Fruit fly (Drosophila melanogaster): ENCODE data around the gene CG34456.

Gene CG34456

dm6 chr3L:9372278-9372975, 10.5 kb downstream of the CG34456 start, which contains the start of the genes Hsp67Bc, CG4456 and Hsp22 (continued):
- peak; percentile 48 for TF ChIP-seq CG34376 (GFP tag; optimal IDR thresholded peaks at IDR 0.05)
- no peak for TF ChIP-seq stwl (tag; optimal IDR thresholded peaks at IDR 0.05)
- TF ChIP-seq CG5180 (GFP tag; optimal IDR thresholded peaks at IDR 0.05): peak; percentile 10
- peak; percentile 14 for TF ChIP-seq Fer1 (GFP tag; optimal IDR thresholded peaks at IDR 0.05)
- no peak for TF ChIP-seq CG31224 (GFP tag; IDR thresholded peaks at IDR 0.05)
- no peak for TF ChIP-seq fd3F (GFP tag; optimal IDR thresholded peaks at IDR 0.05)
- peak; percentile 33 for TF ChIP-seq fd64A (GFP tag; optimal IDR thresholded peaks at IDR 0.05)
- TF ChIP-seq CG8290 (GFP tag; optimal IDR thresholded peaks at IDR 0.05): no peak
- peak in 1 of 2 experiments; percentile 33 for TF ChIP-seq CG8290 (tag; optimal IDR thresholded peaks at IDR 0.05)
- TF ChIP-seq CG12769 (tag; optimal IDR thresholded peaks at IDR 0.05): peak; percentile 83
- peak; percentile 2 for TF ChIP-seq CG2875 (GFP tag; optimal IDR thresholded peaks at IDR 0.05)
- TF ChIP-seq wek (GFP tag; optimal IDR thresholded peaks at IDR 0.05): peak; percentile 28
- peak; percentile 9 for TF ChIP-seq ATbp (GFP tag; optimal IDR thresholded peaks at IDR 0.05)
- TF ChIP-seq CG12071 (GFP tag; optimal IDR thresholded peaks at IDR 0.05): peak; percentile 15
- TF ChIP-seq CG16779 (GFP tag; IDR thresholded peaks at IDR 0.05): peak; percentile 78
- TF ChIP-seq vvl (GFP tag; IDR thresholded peaks at IDR 0.05): 0 out of 2 replicates have a peak, but pooled peaks have one; percentile 12
- 0 out of 3 replicates have a peak, but pooled peaks have one; percentile 35 for TF ChIP-seq CG34224 (GFP tag; IDR thresholded peaks at IDR 0.05; ENCODE audit: partially characterized antibody)
- TF ChIP-seq bbx (GFP tag; IDR thresholded peaks at IDR 0.05; ENCODE audit: partially characterized antibody): peak; percentile 24; the same call in 1 of the 2 replicates
- TF ChIP-seq ci (GFP tag; IDR thresholded peaks at IDR 0.05): 0 out of 3 replicates have a peak, but pooled peaks have one; percentile 51
- TF ChIP-seq Pdp1 (GFP tag; optimal IDR thresholded peaks at IDR 0.05): peak in 1 of 2 experiments; percentile 30
- TF ChIP-seq CG2678 (tag; optimal IDR thresholded peaks at IDR 0.05): peak; percentile 12
- peak; percentile 19 for TF ChIP-seq nerfin-1 (tag; optimal IDR thresholded peaks at IDR 0.05)
- TF ChIP-seq CTCF (GFP tag; optimal IDR thresholded peaks at IDR 0.05): peak; percentile 5
- TF ChIP-seq CG12155 (GFP tag; optimal IDR thresholded peaks at IDR 0.05): peak; percentile 32
- peak; percentile 86 for TF ChIP-seq kni (GFP tag; optimal IDR thresholded peaks at IDR 0.05)
- peak; percentile 1 for TF ChIP-seq CG1792 (GFP tag; optimal IDR thresholded peaks at IDR 0.05)
- TF ChIP-seq scrt (GFP tag; optimal IDR thresholded peaks at IDR 0.05): peak; percentile 27
- TF ChIP-seq abd-A (tag; optimal IDR thresholded peaks at IDR 0.05): peak; percentile 35
- TF ChIP-seq inv (GFP tag; IDR thresholded peaks at IDR 0.05; ENCODE audit: partially characterized antibody): no peak
- TF ChIP-seq Jarid2 (GFP tag; optimal IDR thresholded peaks at IDR 0.05): peak; percentile 35
- TF ChIP-seq CG31365 (tag; optimal IDR thresholded peaks at IDR 0.05): peak; percentile 15
- TF ChIP-seq CG13894 (tag; optimal IDR thresholded peaks at IDR 0.05): peak; percentile 39
- peak; percentile 74 for TF ChIP-seq Med (GFP tag)
- peak; percentile 0 for TF ChIP-seq CG1603 (tag; optimal IDR thresholded peaks at IDR 0.05)
- no peak for TF ChIP-seq onecut (GFP tag; IDR thresholded peaks at IDR 0.05)
- TF ChIP-seq C15 (GFP tag; IDR thresholded peaks at IDR 0.05): no peak

- TF ChIP-seq Spps (tag; optimal IDR thresholded peaks at IDR 0.05) (peak; percentile 46), az2 (GFP tag; optimal IDR thresholded peaks at IDR 0.05) (peak; percentile 66), Camta (GFP tag; optimal IDR thresholded peaks at IDR 0.05) (no peak), pho (GFP tag; optimal IDR thresholded peaks at IDR 0.05) (no peak), E2f2 (GFP tag; IDR thresholded peaks at IDR 0.05) (peak; percentile 41; the same call in 1 of the 2 replicates), CG34376 (GFP tag; optimal IDR thresholded peaks at IDR 0.05) (peak; percentile 18), Dip2 (GFP tag; IDR thresholded peaks at IDR 0.05) (no peak), CG11695 (GFP tag; IDR thresholded peaks at IDR 0.05) (peak; percentile 89), gcm2 (GFP tag; optimal IDR thresholded peaks at IDR 0.05) (no peak), CG6791 (GFP tag; IDR thresholded peaks at IDR 0.05; ENCODE audit: partially characterized antibody) (no peak), CG5953 (GFP tag; IDR thresholded peaks at IDR 0.05) (peak; percentile 69), Nf-YC (tag; optimal IDR thresholded peaks at IDR 0.05) (no peak), CG6654 (GFP tag; optimal IDR thresholded peaks at IDR 0.05) (no peak), Oli (tag; optimal IDR thresholded peaks at IDR 0.05) (peak; percentile 72), corto (GFP tag; optimal IDR thresholded peaks at IDR 0.05) (peak; percentile 5)
Measured at dm6 chr3L:9373374-9374004, 11.6 kb downstream of the CG34456 start.

Data from whole organism, embryonic.